Worm (Caenorhabditis elegans): ENCODE results near the gene K01D12.15.

K01D12.15 gene

DNA sequence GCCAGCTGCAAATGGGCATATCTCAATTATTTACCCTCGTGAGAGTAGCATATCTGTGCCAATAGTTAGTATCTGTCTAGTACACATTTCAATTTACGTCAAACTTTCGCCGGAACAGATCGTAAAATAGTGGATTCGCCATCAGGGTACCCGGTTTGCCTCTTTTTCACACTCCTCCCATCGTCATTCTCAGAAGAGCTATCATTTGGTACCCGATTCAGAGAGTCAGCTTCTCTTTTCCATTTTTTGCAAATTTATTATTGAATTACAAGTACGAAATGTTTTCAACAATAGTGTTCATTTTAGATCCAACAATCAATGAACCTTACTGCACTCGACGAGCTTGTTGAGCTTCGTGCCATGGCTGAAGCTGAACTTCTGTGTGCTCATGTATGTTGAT lies 42.8 kb downstream of the K01D12.15 start, which contains the start of gene C54D10.5:
Gene C54D10.5, plus strand, starts transcription at position 301 of the 400 bp plus-strand sequence.
- no peak for TF ChIP-seq C34F6.9 (tag; optimal IDR thresholded peaks at IDR 0.05)
- no peak for TF ChIP-seq nhr-23 (tag; optimal IDR thresholded peaks at IDR 0.05)
- no peak for TF ChIP-seq fos-1 (tag; optimal IDR thresholded peaks at IDR 0.05)
- TF ChIP-seq blmp-1 (tag; optimal IDR thresholded peaks at IDR 0.05; ENCODE audit: insufficient read depth), result no peak
- TF ChIP-seq nhr-25 (tag; optimal IDR thresholded peaks at IDR 0.05), result no peak
- TF ChIP-seq unc-39 (tag; optimal IDR thresholded peaks at IDR 0.05), result no peak
- no peak for TF ChIP-seq nhr-11 (tag; optimal IDR thresholded peaks at IDR 0.05)
- TF ChIP-seq alr-1 (tag; optimal IDR thresholded peaks at IDR 0.05), result no peak
- TF ChIP-seq nhr-10 (tag; optimal IDR thresholded peaks at IDR 0.05), result no peak
- TF ChIP-seq nhr-6 (tag; optimal IDR thresholded peaks at IDR 0.05), result no peak
- no peak for TF ChIP-seq lsy-2 (tag; optimal IDR thresholded peaks at IDR 0.05)
- no peak for TF ChIP-seq ztf-1 (GFP tag; conservative IDR thresholded peaks at IDR 0.05)
- no peak for TF ChIP-seq dmd-4 (tag; optimal IDR thresholded peaks at IDR 0.05)
- no peak for TF ChIP-seq Y55F3AM.14 (GFP tag; optimal IDR thresholded peaks at IDR 0.05)
- no peak for TF ChIP-seq peb-1 (tag; optimal IDR thresholded peaks at IDR 0.05)
- TF ChIP-seq egl-27 (tag; optimal IDR thresholded peaks at IDR 0.05), result no peak
- no peak for TF ChIP-seq nhr-21 (tag; optimal IDR thresholded peaks at IDR 0.05)
- no peak for TF ChIP-seq crh-2 (tag; optimal IDR thresholded peaks at IDR 0.05)
- no peak for TF ChIP-seq ceh-82 (tag; optimal IDR thresholded peaks at IDR 0.05)
- no peak for TF ChIP-seq snpc-4 (tag; optimal IDR thresholded peaks at IDR 0.05)

DNA sequence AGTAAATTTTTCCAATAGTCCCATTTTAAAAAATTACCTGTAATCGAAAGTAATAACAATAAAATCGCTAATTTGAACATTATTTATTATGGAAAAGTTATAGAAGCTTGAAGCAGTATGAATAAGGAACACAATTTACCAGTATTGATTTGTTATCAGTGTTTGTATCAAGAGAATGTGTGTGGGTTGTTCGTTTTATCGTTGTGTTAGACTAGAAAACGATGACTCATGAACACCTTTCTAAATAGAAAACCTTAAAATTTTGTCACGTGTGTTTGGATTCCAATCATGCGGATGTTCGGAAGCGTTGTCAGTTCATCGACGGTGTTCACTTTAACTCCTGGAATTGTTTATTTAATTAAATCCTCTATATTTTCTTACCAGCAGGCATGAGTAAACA lies 45.9 kb downstream of the K01D12.15 start, which contains the start of gene C54D10.13:
Gene C54D10.13, minus strand, starts transcription at position 179 of the 400 bp plus-strand sequence.
- peak; percentile 67 for TF ChIP-seq fos-1 (tag; optimal IDR thresholded peaks at IDR 0.05)
- TF ChIP-seq F13H6.1 (tag; optimal IDR thresholded peaks at IDR 0.05), result no peak

- TF ChIP-seq nhr-12 (tag; optimal IDR thresholded peaks at IDR 0.05) (no peak), skn-1 (tag; optimal IDR thresholded peaks at IDR 0.05) (no peak), sem-4 (tag; optimal IDR thresholded peaks at IDR 0.05) (no peak), lin-13 (GFP tag; optimal IDR thresholded peaks at IDR 0.05) (no peak), egl-27 (tag; optimal IDR thresholded peaks at IDR 0.05) (no peak), ama-1 (optimal IDR thresholded peaks at IDR 0.05) (no peak), blmp-1 (tag; optimal IDR thresholded peaks at IDR 0.05; ENCODE audit: insufficient read depth) (no peak), snpc-4 (tag; optimal IDR thresholded peaks at IDR 0.05) (no peak), mab-5 (tag; optimal IDR thresholded peaks at IDR 0.05) (no peak)
These were observed 46.9 kb downstream of the K01D12.15 start for ce11 chrV:12433105-12433504.

DNA sequence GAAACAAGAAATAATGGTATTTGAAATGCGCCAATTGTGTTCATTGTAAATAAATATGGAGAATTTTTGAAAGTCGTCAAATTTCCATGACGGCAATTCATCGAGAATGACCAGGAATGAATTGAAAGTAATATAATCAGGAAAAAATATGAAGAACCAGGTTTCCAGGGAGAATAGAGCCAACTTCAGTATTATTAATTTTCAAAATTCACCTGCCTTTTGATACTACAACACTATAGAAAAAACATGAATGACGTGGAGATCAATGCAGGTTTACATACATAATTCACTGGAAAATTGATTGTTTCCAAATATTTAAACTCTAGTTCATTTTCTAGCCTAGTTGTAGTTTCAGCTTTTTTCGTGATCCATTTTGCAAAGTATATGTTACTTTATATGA lies 47.5 kb downstream of the K01D12.15 start, which contains the start of gene srh-25:
Gene srh-25, minus strand, starts transcription at position 101 of the 400 bp plus-strand sequence.
- no peak for TF ChIP-seq egl-27 (tag; optimal IDR thresholded peaks at IDR 0.05)
- no peak for TF ChIP-seq F13H6.1 (tag; optimal IDR thresholded peaks at IDR 0.05)
- no peak for TF ChIP-seq ztf-4 (tag; optimal IDR thresholded peaks at IDR 0.05)
- TF ChIP-seq zag-1 (tag; optimal IDR thresholded peaks at IDR 0.05), result no peak
- no peak for TF ChIP-seq nhr-11 (tag; optimal IDR thresholded peaks at IDR 0.05)
- no peak for TF ChIP-seq C34F6.9 (tag; optimal IDR thresholded peaks at IDR 0.05)
- TF ChIP-seq lin-39 (tag; optimal IDR thresholded peaks at IDR 0.05), result no peak
- no peak for TF ChIP-seq nhr-23 (tag; optimal IDR thresholded peaks at IDR 0.05)
- TF ChIP-seq ztf-1 (GFP tag; conservative IDR thresholded peaks at IDR 0.05), result no peak
- no peak for TF ChIP-seq nhr-25 (tag; optimal IDR thresholded peaks at IDR 0.05)
- no peak for TF ChIP-seq ama-1 (optimal IDR thresholded peaks at IDR 0.05)
- TF ChIP-seq unc-55 (GFP tag; optimal IDR thresholded peaks at IDR 0.05), result no peak
- TF ChIP-seq nhr-129 (tag; optimal IDR thresholded peaks at IDR 0.05), result no peak
- no peak for TF ChIP-seq peb-1 (tag; optimal IDR thresholded peaks at IDR 0.05)
- TF ChIP-seq lin-11 (tag; optimal IDR thresholded peaks at IDR 0.05), result no peak
- no peak for TF ChIP-seq nhr-237 (tag; optimal IDR thresholded peaks at IDR 0.05)
- no peak for TF ChIP-seq sem-4 (tag; optimal IDR thresholded peaks at IDR 0.05)
